Fruit fly (Drosophila melanogaster) whole organism, adult: ENCODE measurements around the gene CG9555.

ENCODE experiments used
- CG11617 ChIP-seq: fragments of 200-800 bp; sonication (Bioruptor generic); optimal IDR thresholded peaks from 2 replicates; lab custom pipeline; 2017; ENCODE audit warnings: mild to moderate bottlenecking, missing biosample characterization, missing genetic modification reagents, missing genetic modification characterization
- CG12768 ChIP-seq: fragments of 200-800 bp; sonication (Bioruptor generic); optimal IDR thresholded peaks from 2 replicates; lab custom pipeline; 2017; ENCODE audit warnings: missing biosample characterization, missing genetic modification characterization, mild to moderate bottlenecking, moderate library complexity, missing genetic modification reagents
- CG14711 ChIP-seq: fragments of 200-800 bp; sonication (Bioruptor generic); optimal IDR thresholded peaks from 2 replicates; lab custom pipeline; 2018; ENCODE audit warnings: missing biosample characterization, mild to moderate bottlenecking, missing genetic modification characterization, moderate library complexity
- CG1620 ChIP-seq: fragments of 200-800 bp; sonication (Bioruptor generic); optimal IDR thresholded peaks from 2 replicates; lab custom pipeline; 2016; ENCODE audit warnings: missing biosample characterization, missing genetic modification characterization
- CG33017 ChIP-seq: fragments of 200-800 bp; sonication (Bioruptor generic); optimal IDR thresholded peaks from 2 replicates; lab custom pipeline; 2018; ENCODE audit warnings: missing biosample characterization, mild to moderate bottlenecking, missing genetic modification characterization, moderate library complexity
- CG5204 ChIP-seq: fragments of 200-800 bp; sonication (Bioruptor generic); optimal IDR thresholded peaks from 2 replicates; lab custom pipeline; 2016; ENCODE audit warnings: missing biosample characterization, missing genetic modification characterization
- CG7045 ChIP-seq: fragments of 200-800 bp; sonication (Bioruptor generic); optimal IDR thresholded peaks from 2 replicates; lab custom pipeline; 2017; ENCODE audit warnings: missing biosample characterization, mild to moderate bottlenecking, missing genetic modification characterization
- CG7101 ChIP-seq: fragments of 200-800 bp; sonication (Bioruptor generic); optimal IDR thresholded peaks from 2 replicates; lab custom pipeline; 2018; ENCODE audit warnings: missing biosample characterization, mild to moderate bottlenecking, missing genetic modification characterization, moderate library complexity
- Clk ChIP-seq: fragments of 200-800 bp; sonication (Bioruptor generic); optimal IDR thresholded peaks from 2 replicates; lab custom pipeline; 2017; ENCODE audit warnings: missing biosample characterization, missing genetic modification characterization
- Crg-1 ChIP-seq: fragments of 200-800 bp; sonication (Bioruptor generic); optimal IDR thresholded peaks from 2 replicates; lab custom pipeline; 2016; ENCODE audit warnings: missing biosample characterization, missing genetic modification characterization
- Hr96 ChIP-seq: fragments of 200-800 bp; sonication (Bioruptor generic); optimal IDR thresholded peaks from 2 replicates; lab custom pipeline; 2016; ENCODE audit warnings: missing biosample characterization, missing genetic modification characterization
- Mnt ChIP-seq: fragments of 200-800 bp; sonication (Bioruptor generic); optimal IDR thresholded peaks from 2 replicates; lab custom pipeline; 2016; ENCODE audit warnings: missing biosample characterization, mild to moderate bottlenecking, missing genetic modification characterization
- bab1 ChIP-seq: fragments of 200-800 bp; sonication (Bioruptor generic); optimal IDR thresholded peaks from 3 replicates; lab custom pipeline; 2019; ENCODE audit warnings: missing biosample characterization, mild to moderate bottlenecking, missing genetic modification characterization, moderate library complexity
- cic ChIP-seq: fragments of 200-800 bp; sonication (Bioruptor generic); optimal IDR thresholded peaks from 2 replicates; lab custom pipeline; 2017; ENCODE audit warnings: missing biosample characterization, mild to moderate bottlenecking, missing genetic modification characterization, moderate library complexity
- cnc ChIP-seq, 2 experiments: fragments of >200 bp; optimal IDR thresholded peaks; 2 replicates each; lab custom pipeline; 2017
- kay ChIP-seq: fragments of 200-800 bp; sonication (Bioruptor generic); peaks from one replicate; lab custom pipeline; 2016; ENCODE audit warnings: missing biosample characterization, missing genetic modification characterization, borderline replicate concordance
- ovo ChIP-seq: fragments of 200-800 bp; sonication (Bioruptor generic); optimal IDR thresholded peaks from 2 replicates; lab custom pipeline; 2016; ENCODE audit warnings: missing biosample characterization, missing genetic modification characterization
- pad ChIP-seq: fragments of 200-800 bp; sonication (Bioruptor generic); optimal IDR thresholded peaks from 3 replicates; lab custom pipeline; 2017; ENCODE audit warnings: missing biosample characterization, missing genetic modification characterization, mild to moderate bottlenecking, moderate library complexity, missing genetic modification reagents
- tj ChIP-seq: fragments of 200-800 bp; sonication (Bioruptor generic); optimal IDR thresholded peaks from 3 replicates; lab custom pipeline; 2017; ENCODE audit warnings: missing biosample characterization, mild to moderate bottlenecking, missing genetic modification characterization, moderate library complexity
- toe ChIP-seq: fragments of 200-800 bp; sonication (Bioruptor generic); optimal IDR thresholded peaks from 2 replicates; lab custom pipeline; 2016; ENCODE audit warnings: missing biosample characterization, missing genetic modification characterization

CG9555 gene

dm6 chr2L:8998237-8998636, 6.7 kb downstream of the CG9555 start, which contains the start of gene Try29F:
TSS of gene Try29F (plus strand) at chr2L:8998537.
- TF ChIP-seq Mnt (GFP tag; lab: Kevin White, UChicago) (no peak), CG7101 (tag; lab: Kevin White, UChicago) (no peak), CG1620 (GFP tag; lab: Kevin White, UChicago) (no peak)

DNA sequence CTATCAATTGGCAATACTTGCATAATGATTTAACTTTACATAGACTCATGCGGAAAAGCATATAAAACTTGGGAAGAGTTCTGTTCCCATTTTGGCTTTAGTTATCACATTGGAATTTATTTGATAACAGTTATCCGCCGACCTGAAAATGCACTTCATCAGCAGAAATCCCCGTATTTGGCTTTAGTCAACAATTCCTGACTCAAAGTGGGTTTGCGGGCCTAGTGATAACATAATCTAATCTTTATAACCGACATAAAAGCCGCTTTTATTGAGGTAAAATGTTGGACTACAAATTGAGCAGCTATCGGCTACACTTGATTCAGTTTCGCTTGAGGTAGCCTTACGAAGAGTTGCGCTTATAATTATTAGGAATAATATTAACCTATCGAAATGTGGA, 18.7 kb downstream of the CG9555 start, which contains the start of gene CG9568:
CG9568 (plus strand) TSS at position 317 of the 400 bp plus-strand sequence.
- TF ChIP-seq CG11617 (no peak), kay (GFP tag; lab: Kevin White, UChicago) (peak; percentile 74), Mnt (GFP tag; lab: Kevin White, UChicago) (no peak), CG5204 (no peak), Clk (GFP tag; lab: Kevin White, UChicago) (no peak), CG33017 (tag; lab: Kevin White, UChicago) (peak; percentile 39), CG7101 (tag; lab: Kevin White, UChicago) (peak; percentile 11), CG7045 (peak; percentile 46), pad (GFP tag; lab: Kevin White, UChicago) (no peak), Crg-1 (GFP tag; lab: Kevin White, UChicago) (no peak), tj (peak; percentile 10), cnc (optimal IDR thresholded peaks at IDR 0.05; lab: Kevin White, UChicago) (no peak), CG14711 (no peak), ovo (GFP tag; lab: Kevin White, UChicago) (no peak), CG1620 (GFP tag; lab: Kevin White, UChicago) (no peak), Hr96 (GFP tag; lab: Kevin White, UChicago) (no peak), toe (GFP tag; lab: Kevin White, UChicago) (no peak), cic (peak; percentile 60), bab1 (GFP tag; lab: Kevin White, UChicago) (no peak), CG12768 (GFP tag; lab: Kevin White, UChicago) (peak; percentile 35)

- TF ChIP-seq Clk (GFP tag; lab: Kevin White, UChicago) (no peak), cic (peak; percentile 82), CG14711 (no peak), kay (GFP tag; lab: Kevin White, UChicago) (peak; percentile 39), CG7101 (tag; lab: Kevin White, UChicago) (no peak), CG33017 (tag; lab: Kevin White, UChicago) (peak; percentile 31)
Observed at dm6 chr2L:9011543-9012238, 20.2 kb downstream of the CG9555 start, which contains the start of gene CG13102. TSS of gene CG13102 (plus strand) at chr2L:9012188.

dm6 chr2L:9013968-9014367, 22.4 kb downstream of the CG9555 start, which contains the start of gene Rcd-1r:
TSS of gene Rcd-1r (minus strand) at chr2L:9014068.
- TF ChIP-seq CG14711, result no peak
- no peak for TF ChIP-seq CG1620 (GFP tag; lab: Kevin White, UChicago)
- no peak for TF ChIP-seq Crg-1 (GFP tag; lab: Kevin White, UChicago)
- TF ChIP-seq CG12768 (GFP tag; lab: Kevin White, UChicago), result no peak
- TF ChIP-seq CG7101 (tag; lab: Kevin White, UChicago), result no peak
- TF ChIP-seq CG7045, result no peak
- no peak for TF ChIP-seq toe (GFP tag; lab: Kevin White, UChicago)
- TF ChIP-seq Mnt (GFP tag; lab: Kevin White, UChicago), result no peak

- TF ChIP-seq bab1 (GFP tag; lab: Kevin White, UChicago), result no peak
- no peak for TF ChIP-seq cic
- TF ChIP-seq CG12768 (GFP tag; lab: Kevin White, UChicago), result no peak
- no peak for TF ChIP-seq CG14711
- TF ChIP-seq kay (GFP tag; lab: Kevin White, UChicago), result no peak
- no peak for TF ChIP-seq CG7101 (tag; lab: Kevin White, UChicago)
- TF ChIP-seq Clk (GFP tag; lab: Kevin White, UChicago), result no peak
- TF ChIP-seq toe (GFP tag; lab: Kevin White, UChicago), result no peak
- no peak for TF ChIP-seq CG5204
Observed at dm6 chr2L:9019438-9019837, 27.9 kb downstream of the CG9555 start.

dm6 chr2L:9026157-9026556, 34.6 kb downstream of the CG9555 start:
- TF ChIP-seq CG33017 (tag; lab: Kevin White, UChicago) (no peak), Crg-1 (GFP tag; lab: Kevin White, UChicago) (no peak), CG12768 (GFP tag; lab: Kevin White, UChicago) (no peak), cic (no peak), kay (GFP tag; lab: Kevin White, UChicago) (no peak), cnc (optimal IDR thresholded peaks at IDR 0.05; lab: Kevin White, UChicago) (no peak), CG5204 (no peak), Mnt (GFP tag; lab: Kevin White, UChicago) (no peak), bab1 (GFP tag; lab: Kevin White, UChicago) (no peak), tj (no peak), Clk (GFP tag; lab: Kevin White, UChicago) (no peak), CG11617 (no peak), CG7045 (no peak), CG1620 (GFP tag; lab: Kevin White, UChicago) (no peak), toe (GFP tag; lab: Kevin White, UChicago) (no peak), pad (GFP tag; lab: Kevin White, UChicago) (no peak), CG14711 (no peak), Hr96 (GFP tag; lab: Kevin White, UChicago) (no peak), ovo (GFP tag; lab: Kevin White, UChicago) (no peak), CG7101 (tag; lab: Kevin White, UChicago) (no peak)
